ENCODE assay signal across 4 worm cellular contexts in the genomic region with DNA sequence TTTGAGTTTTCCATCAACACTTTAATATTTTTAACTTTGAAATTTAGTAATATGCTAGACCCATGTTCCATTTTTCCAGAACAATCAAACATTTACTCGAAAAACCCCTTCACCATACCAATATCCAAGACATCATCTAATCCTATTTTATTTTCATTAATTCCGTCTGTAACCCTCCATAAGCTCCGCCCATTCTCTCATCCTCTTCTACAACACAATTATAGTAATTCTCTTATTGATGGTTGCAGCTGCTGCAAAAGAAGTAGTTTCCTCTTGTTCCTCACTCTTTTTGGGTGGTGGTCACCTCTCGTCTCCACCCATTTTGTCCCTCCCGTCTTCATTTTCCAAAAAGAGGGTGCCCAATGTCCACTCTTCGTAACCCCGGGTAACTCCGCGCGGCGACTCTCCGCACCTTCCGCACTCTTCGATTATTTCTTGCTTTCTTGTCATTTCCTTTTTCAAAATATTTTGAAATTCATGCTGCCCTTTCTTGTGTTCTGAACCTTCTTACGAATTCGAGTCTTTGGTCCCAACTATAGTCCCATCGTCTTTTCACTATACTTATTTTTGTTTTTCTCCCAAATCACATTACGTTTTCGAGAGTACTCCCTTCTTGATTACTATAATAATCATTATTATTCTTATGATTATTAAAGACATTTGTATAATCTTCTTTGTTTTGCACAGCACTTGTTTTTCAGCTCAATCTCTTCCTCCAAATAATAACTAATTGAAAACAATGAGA.
TF ChIP-seq lines count a peak whose summit lies in the region.

A gene (plus strand): TSS at position 695 of the 745 bp plus-strand sequence.

TF ChIP-seq in whole organism, L1 larva, 84 proteins besides CTCF, POLR2A, EP300 and RAD21:
- TF ChIP-seq lin-14 (GFP tag; optimal IDR thresholded peaks at IDR 0.05; lab: Kevin White, UChicago), result peak; percentile 2
- no peak for TF ChIP-seq dpl-1 (GFP tag; optimal IDR thresholded peaks at IDR 0.05; lab: Kevin White, UChicago)
- no peak for TF ChIP-seq nhr-237 (tag; optimal IDR thresholded peaks at IDR 0.05; lab: Kevin White, UChicago)
- TF ChIP-seq mep-1 (tag; optimal IDR thresholded peaks at IDR 0.05; lab: Kevin White, UChicago), result no peak
- no peak for TF ChIP-seq nhr-76 (tag; optimal IDR thresholded peaks at IDR 0.05; lab: Kevin White, UChicago)

TF ChIP-seq in whole organism, L4 larva, 104 proteins besides CTCF, POLR2A, EP300 and RAD21:
- TF ChIP-seq lin-13 (GFP tag; optimal IDR thresholded peaks at IDR 0.05; lab: Kevin White, UChicago) (no peak), ces-1 (GFP tag; optimal IDR thresholded peaks at IDR 0.05; lab: Kevin White, UChicago) (peak; percentile 49)

TF ChIP-seq in whole organism, late embryonic, 69 proteins besides CTCF, POLR2A, EP300 and RAD21:
- TF ChIP-seq unc-42 (tag; optimal IDR thresholded peaks at IDR 0.05; lab: Kevin White, UChicago), result peak; percentile 85
- TF ChIP-seq ama-1 (optimal IDR thresholded peaks at IDR 0.05; lab: Kevin White, UChicago), result no peak
- TF ChIP-seq gmeb-2 (tag; optimal IDR thresholded peaks at IDR 0.05; lab: Kevin White, UChicago), result no peak
- no peak for TF ChIP-seq pax-1 (tag; optimal IDR thresholded peaks at IDR 0.05; lab: Kevin White, UChicago)
- TF ChIP-seq nhr-11 (tag; optimal IDR thresholded peaks at IDR 0.05; lab: Kevin White, UChicago), result no peak
- TF ChIP-seq zip-5 (tag; optimal IDR thresholded peaks at IDR 0.05; lab: Kevin White, UChicago), result no peak
- peak; percentile 26 for TF ChIP-seq ceh-31 (tag; optimal IDR thresholded peaks at IDR 0.05; lab: Kevin White, UChicago)
TF ChIP-seq in whole organism, late embryonic: peak in this region for 2.

TF ChIP-seq in whole organism, mixed stage, embryonic, 35 proteins besides CTCF, POLR2A, EP300 and RAD21:
- TF ChIP-seq unc-39 (tag; optimal IDR thresholded peaks at IDR 0.05; lab: Kevin White, UChicago) (no peak), ces-1 (GFP tag; optimal IDR thresholded peaks at IDR 0.05; lab: Kevin White, UChicago) (peak; percentile 97)
